Worm (Caenorhabditis elegans) whole organism, mixed stage, embryonic: ENCODE measurements around the gene T19H12.6.

Experiments used
- ces-1 ChIP-seq: fragments of 150-350 bp; optimal IDR thresholded peaks from 2 replicates; lab custom pipeline; 2014; ENCODE audit warnings: missing biosample characterization, missing genetic modification reagents, missing genetic modification characterization
- elt-3 ChIP-seq: fragments of 150-350 bp; optimal IDR thresholded peaks from 2 replicates; lab custom pipeline; 2014; ENCODE audit warnings: missing biosample characterization, missing genetic modification characterization
- lin-13 ChIP-seq: fragments of 150-350 bp; optimal IDR thresholded peaks from 2 replicates; lab custom pipeline; 2014; ENCODE audit warnings: missing biosample characterization, missing genetic modification characterization
- lsy-2 ChIP-seq: fragments of 150-350 bp; optimal IDR thresholded peaks from 2 replicates; lab custom pipeline; 2014; ENCODE audit warnings: missing biosample characterization, missing genetic modification characterization
- mab-5 ChIP-seq: fragments of 150-350 bp; optimal IDR thresholded peaks from 2 replicates; lab custom pipeline; 2014; ENCODE audit warnings: missing biosample characterization, missing genetic modification characterization
- mep-1 ChIP-seq: fragments of 150-350 bp; optimal IDR thresholded peaks from 2 replicates; lab custom pipeline; 2017; ENCODE audit warnings: missing biosample characterization, missing genetic modification reagents, missing genetic modification characterization, inconsistent platforms
- nhr-12 ChIP-seq: fragments of 150-350 bp; optimal IDR thresholded peaks from 2 replicates; lab custom pipeline; 2014; ENCODE audit warnings: missing biosample characterization, missing genetic modification characterization
- nhr-237 ChIP-seq: fragments of 150-350 bp; optimal IDR thresholded peaks from 2 replicates; lab custom pipeline; 2014; ENCODE audit warnings: missing biosample characterization, missing genetic modification characterization
- nhr-28 ChIP-seq: fragments of 150-350 bp; optimal IDR thresholded peaks from 2 replicates; lab custom pipeline; 2014; ENCODE audit warnings: missing biosample characterization, missing genetic modification characterization
- pha-4 ChIP-seq: fragments of 150-350 bp; optimal IDR thresholded peaks from 2 replicates; lab custom pipeline; 2018; ENCODE audit warnings: missing biosample characterization, missing genetic modification reagents, missing genetic modification characterization
- sem-2 ChIP-seq: fragments of 200-800 bp; sonication (Bioruptor generic); optimal IDR thresholded peaks from 2 replicates; lab custom pipeline; 2018; ENCODE audit warnings: mild to moderate bottlenecking, missing genetic modification characterization, missing compliant biosample characterization
- snpc-4 ChIP-seq: fragments of 150-350 bp; optimal IDR thresholded peaks from 2 replicates; lab custom pipeline; 2014; ENCODE audit warnings: missing biosample characterization, missing genetic modification characterization
- unc-62 ChIP-seq: fragments of 150-350 bp; optimal IDR thresholded peaks from 2 replicates; lab custom pipeline; 2014; ENCODE audit warnings: missing biosample characterization, missing genetic modification reagents, missing genetic modification characterization

DNA sequence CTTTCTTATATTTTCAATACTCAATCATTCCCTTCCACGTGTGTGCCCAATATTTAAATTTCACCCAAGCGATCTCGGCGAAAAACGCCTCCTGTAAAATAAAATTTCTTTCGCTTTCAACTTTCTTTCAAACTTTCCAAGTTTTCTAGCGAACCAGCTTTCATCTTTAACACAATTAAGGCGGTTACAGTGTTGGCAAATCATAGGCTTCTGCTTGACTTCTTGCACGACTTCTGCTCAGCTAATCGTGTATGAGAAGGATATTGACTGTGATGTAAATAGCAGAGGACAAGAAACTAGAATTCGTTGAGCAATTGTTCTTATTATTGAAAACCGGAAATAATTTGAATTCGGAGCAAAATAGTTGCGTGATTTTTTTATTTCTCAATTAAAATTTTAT lies 13.8 kb upstream of the T19H12.6 start:
- TF ChIP-seq unc-62 (GFP tag; lab: Kevin White, UChicago) = no peak
- TF ChIP-seq lin-13 (tag; lab: Kevin White, UChicago) = no peak
- no peak for TF ChIP-seq nhr-237 (tag; lab: Kevin White, UChicago)
- TF ChIP-seq elt-3 (tag; lab: Kevin White, UChicago) = no peak
- no peak for TF ChIP-seq mep-1 (tag; lab: Kevin White, UChicago)
- TF ChIP-seq mab-5 (tag; lab: Kevin White, UChicago) = no peak
- TF ChIP-seq nhr-12 = no peak
- TF ChIP-seq nhr-28 (tag; lab: Kevin White, UChicago) = no peak
- TF ChIP-seq sem-2 (GFP tag; lab: Kevin White, UChicago) = no peak
- no peak for TF ChIP-seq pha-4 (tag; lab: Kevin White, UChicago)
- no peak for TF ChIP-seq snpc-4 (tag; lab: Kevin White, UChicago)
- no peak for TF ChIP-seq ces-1 (GFP tag; lab: Kevin White, UChicago)
- TF ChIP-seq lsy-2 = no peak
